Worm (Caenorhabditis elegans) whole organism, mixed stage, embryonic: ENCODE measurements around the gene R03G5.6.

Experiments used
- ceh-39 ChIP-seq: fragments of 150-350 bp; optimal IDR thresholded peaks from 2 replicates; lab custom pipeline; 2014; ENCODE audit warnings: missing biosample characterization, missing genetic modification characterization
- elt-1 ChIP-seq: sonication (generic microtip); optimal IDR thresholded peaks from 2 replicates; lab custom pipeline; 2017; ENCODE audit warnings: missing genetic modification characterization, mild to moderate bottlenecking, missing compliant biosample characterization, antibody characterized with exemption, moderate library complexity, borderline replicate concordance; ENCODE audit not compliant: insufficient read depth
- elt-3 ChIP-seq: fragments of 150-350 bp; optimal IDR thresholded peaks from 2 replicates; lab custom pipeline; 2014; ENCODE audit warnings: missing biosample characterization, missing genetic modification characterization
- flh-1 ChIP-seq: fragments of 200-800 bp; sonication (Bioruptor generic); optimal IDR thresholded peaks from 2 replicates; lab custom pipeline; 2018; ENCODE audit warnings: mild to moderate bottlenecking, missing genetic modification characterization, moderate library complexity, missing compliant biosample characterization
- nhr-12 ChIP-seq: fragments of 150-350 bp; optimal IDR thresholded peaks from 2 replicates; lab custom pipeline; 2014; ENCODE audit warnings: missing biosample characterization, missing genetic modification characterization
- nhr-28 ChIP-seq: fragments of 150-350 bp; optimal IDR thresholded peaks from 2 replicates; lab custom pipeline; 2014; ENCODE audit warnings: missing biosample characterization, missing genetic modification characterization
- pha-4 ChIP-seq: fragments of 150-350 bp; optimal IDR thresholded peaks from 2 replicates; lab custom pipeline; 2018; ENCODE audit warnings: missing biosample characterization, missing genetic modification reagents, missing genetic modification characterization
- sptf-1 ChIP-seq: sonication (generic microtip); optimal IDR thresholded peaks from 2 replicates; lab custom pipeline; 2017; ENCODE audit warnings: mild to moderate bottlenecking, missing genetic modification characterization, moderate library complexity, missing compliant biosample characterization
- unc-39 ChIP-seq: fragments of 150-350 bp; optimal IDR thresholded peaks from 2 replicates; lab custom pipeline; 2014; ENCODE audit warnings: missing biosample characterization, missing genetic modification characterization
- unc-62 ChIP-seq: fragments of 150-350 bp; optimal IDR thresholded peaks from 2 replicates; lab custom pipeline; 2014; ENCODE audit warnings: missing biosample characterization, missing genetic modification reagents, missing genetic modification characterization
- zip-8 ChIP-seq: fragments of 150-350 bp; optimal IDR thresholded peaks from 2 replicates; lab custom pipeline; 2014; ENCODE audit warnings: missing biosample characterization, missing genetic modification characterization
- ztf-11 ChIP-seq: fragments of 150-350 bp; optimal IDR thresholded peaks from 2 replicates; lab custom pipeline; 2014; ENCODE audit warnings: missing biosample characterization, missing genetic modification characterization

ce11 chrX:7838582-7838981, 21.9 kb upstream of the R03G5.6 start, which contains the start of gene nlp-101:
- TF ChIP-seq nhr-12 (no peak), flh-1 (GFP tag; lab: Kevin White, UChicago) (no peak), unc-39 (tag; lab: Kevin White, UChicago) (no peak), ceh-39 (tag; lab: Kevin White, UChicago) (no peak), elt-3 (tag; lab: Kevin White, UChicago) (no peak), ztf-11 (tag; lab: Kevin White, UChicago) (no peak), pha-4 (tag; lab: Kevin White, UChicago) (no peak), nhr-28 (tag; lab: Kevin White, UChicago) (no peak), unc-62 (GFP tag; lab: Kevin White, UChicago) (no peak), sptf-1 (tag; lab: Kevin White, UChicago) (no peak), zip-8 (no peak), elt-1 (tag; lab: Kevin White, UChicago) (no peak)
